Worm (Caenorhabditis elegans) whole organism, L1 larva: ENCODE measurements around the gene F07B10.4.
"Not testable (repeated sequence)": the region's sequence is repeated elsewhere in the genome, so short reads cannot be mapped to it uniquely, and the experiment has no call there.

Experiments used
- aha-1 ChIP-seq: fragments of 150-350 bp; optimal IDR thresholded peaks from 2 replicates; lab custom pipeline; 2014; ENCODE audit warnings: missing biosample characterization, missing genetic modification characterization
- aly-2 ChIP-seq: fragments of 150-350 bp; optimal IDR thresholded peaks from 2 replicates; lab custom pipeline; 2014; ENCODE audit warnings: missing biosample characterization, missing genetic modification characterization
- mdl-1 ChIP-seq, 2 experiments: fragments of 150-350 bp; optimal IDR thresholded peaks; 2 replicates each; lab custom pipeline; 2014 to 2017; ENCODE audit warnings: missing biosample characterization in 2 of 2, missing genetic modification characterization in 2 of 2, inconsistent platforms in 1 of 2
- nhr-12 ChIP-seq: sonication (generic microtip); optimal IDR thresholded peaks from 2 replicates; lab custom pipeline; 2017; ENCODE audit warnings: missing biosample characterization, missing genetic modification characterization

ce11 chrV:11286114-11286513, 23.2 kb upstream of the F07B10.4 start, which contains the start of gene C03E10.3:
- not testable (repeated sequence) for TF ChIP-seq nhr-12 (tag; lab: Kevin White, UChicago); aly-2 (tag; lab: Kevin White, UChicago); mdl-1 (tag; optimal IDR thresholded peaks at IDR 0.05; lab: Kevin White, UChicago); aha-1
